Worm (Caenorhabditis elegans): ENCODE measurements around the gene F36F12.3.

F36F12.3 gene

DNA sequence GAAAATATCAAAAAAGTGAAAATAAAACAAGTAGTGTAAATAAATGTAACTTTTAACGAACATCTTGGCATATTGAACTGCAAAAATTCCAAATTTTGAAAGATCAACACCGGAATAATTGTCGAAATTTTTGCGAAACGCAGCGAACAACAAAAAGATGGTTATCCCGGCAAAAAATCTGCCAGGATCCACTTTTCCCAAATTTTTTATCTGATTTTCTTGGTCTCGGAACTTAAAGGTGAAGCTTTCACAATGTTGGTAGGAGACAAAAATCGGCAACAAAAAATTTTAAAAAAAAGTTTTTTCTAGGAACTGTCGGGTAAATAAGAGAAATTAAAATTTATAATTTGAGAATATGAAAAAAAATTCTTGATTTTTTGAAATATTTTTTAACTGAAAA lies 33.0 kb downstream of the F36F12.3 start, which contains the start of gene bgnt-1.2:
TSS of gene bgnt-1.2 (minus strand) at position 101 of the 400 bp plus-strand sequence.
- TF ChIP-seq snpc-4 (tag; optimal IDR thresholded peaks at IDR 0.05) (no peak), pha-4 (tag; optimal IDR thresholded peaks at IDR 0.05) (no peak), sea-2 (GFP tag; optimal IDR thresholded peaks at IDR 0.05) (no peak), ceh-9 (tag; optimal IDR thresholded peaks at IDR 0.05) (no peak), aly-2 (tag; optimal IDR thresholded peaks at IDR 0.05) (no peak), ama-1 (optimal IDR thresholded peaks at IDR 0.05) (no peak), eor-1 (tag; optimal IDR thresholded peaks at IDR 0.05) (no peak), nhr-67 (tag; optimal IDR thresholded peaks at IDR 0.05) (no peak), skn-1 (tag; optimal IDR thresholded peaks at IDR 0.05) (no peak), elt-2 (tag; optimal IDR thresholded peaks at IDR 0.05) (no peak), elt-1 (tag; optimal IDR thresholded peaks at IDR 0.05) (no peak), ZK546.5 (tag; optimal IDR thresholded peaks at IDR 0.05) (no peak), nhr-76 (tag; optimal IDR thresholded peaks at IDR 0.05) (no peak), R02D3.7 (tag; optimal IDR thresholded peaks at IDR 0.05) (no peak), zag-1 (tag; optimal IDR thresholded peaks at IDR 0.05) (no peak), unc-62 (GFP tag; optimal IDR thresholded peaks at IDR 0.05) (no peak), nfya-1 (tag; optimal IDR thresholded peaks at IDR 0.05; ENCODE audit: insufficient read depth) (no peak), lin-15B (tag; optimal IDR thresholded peaks at IDR 0.05) (no peak), fkh-10 (GFP tag; optimal IDR thresholded peaks at IDR 0.05) (no peak), fkh-2 (tag; optimal IDR thresholded peaks at IDR 0.05) (no peak)

DNA sequence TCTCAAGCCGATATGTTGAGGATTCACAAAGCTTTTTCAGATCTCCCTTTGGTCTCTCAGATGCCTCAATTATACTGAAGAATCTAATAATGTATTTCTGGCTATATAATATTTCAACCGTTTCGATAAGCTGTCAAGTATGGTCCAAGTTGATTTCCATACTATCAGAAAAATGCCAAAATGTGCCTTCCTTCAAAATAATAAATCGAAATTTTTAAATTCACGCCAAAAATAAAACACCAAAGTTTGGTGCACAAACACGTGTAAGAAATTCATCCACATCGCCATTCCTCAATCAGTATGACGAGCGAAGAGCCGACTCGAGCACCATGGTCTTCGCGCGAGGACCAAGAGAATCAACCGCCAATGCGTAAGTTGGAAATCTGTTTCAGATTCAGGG lies 33.9 kb downstream of the F36F12.3 start, which contains the start of gene F22F7.11:
TSS of gene F22F7.11 (plus strand) at position 301 of the 400 bp plus-strand sequence.
- TF ChIP-seq ZK546.5 (tag; optimal IDR thresholded peaks at IDR 0.05) (no peak), egl-5 (tag; optimal IDR thresholded peaks at IDR 0.05) (no peak), pqm-1 (tag; optimal IDR thresholded peaks at IDR 0.05) (no peak), nhr-23 (tag; optimal IDR thresholded peaks at IDR 0.05) (no peak), hmg-11 (tag; optimal IDR thresholded peaks at IDR 0.05) (no peak), nhr-67 (tag; optimal IDR thresholded peaks at IDR 0.05) (no peak), unc-39 (tag; optimal IDR thresholded peaks at IDR 0.05) (no peak), sea-2 (GFP tag; optimal IDR thresholded peaks at IDR 0.05) (no peak), ceh-28 (tag; optimal IDR thresholded peaks at IDR 0.05) (no peak), fos-1 (tag; optimal IDR thresholded peaks at IDR 0.05) (no peak), skn-1 (tag; optimal IDR thresholded peaks at IDR 0.05) (no peak), lin-39 (tag; optimal IDR thresholded peaks at IDR 0.05) (no peak), nhr-237 (tag; optimal IDR thresholded peaks at IDR 0.05) (no peak), eor-1 (tag; optimal IDR thresholded peaks at IDR 0.05) (no peak)

DNA sequence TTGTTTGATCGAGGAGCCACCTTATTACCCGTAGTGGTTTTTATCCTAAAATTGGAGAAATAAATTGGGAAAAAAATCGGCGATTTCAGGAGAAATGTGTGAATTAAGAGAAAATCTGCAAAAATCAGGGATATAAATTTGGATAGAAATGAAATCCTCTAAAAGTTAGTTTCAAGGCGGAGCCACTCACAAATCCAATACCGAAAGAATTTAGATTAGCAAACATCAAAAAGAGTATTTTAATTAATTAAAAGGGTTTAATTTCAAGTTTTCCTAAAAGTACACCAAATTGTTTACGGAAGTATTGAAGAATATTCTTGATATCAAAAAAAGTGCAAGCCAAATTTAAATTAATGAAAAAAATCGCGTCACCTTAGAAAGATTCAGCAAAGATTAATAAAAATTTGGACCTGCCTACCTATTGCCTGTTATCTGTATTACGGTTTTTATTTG lies 36.3 kb downstream of the F36F12.3 start, which contains the start of gene F22F7.8:
TSS of gene F22F7.8 (minus strand) at position 51 of the 453 bp plus-strand sequence.
- TF ChIP-seq jun-1 (tag; optimal IDR thresholded peaks at IDR 0.05) (no peak), eor-1 (tag; optimal IDR thresholded peaks at IDR 0.05) (no peak), nhr-77 (tag; optimal IDR thresholded peaks at IDR 0.05) (no peak), tbx-2 (tag; optimal IDR thresholded peaks at IDR 0.05) (no peak), fos-1 (tag; optimal IDR thresholded peaks at IDR 0.05) (no peak), ceh-9 (tag; optimal IDR thresholded peaks at IDR 0.05) (no peak), fkh-2 (tag; optimal IDR thresholded peaks at IDR 0.05) (no peak), fkh-10 (GFP tag; optimal IDR thresholded peaks at IDR 0.05) (no peak), ceh-28 (tag; optimal IDR thresholded peaks at IDR 0.05) (no peak), lin-39 (tag; optimal IDR thresholded peaks at IDR 0.05) (no peak), unc-39 (tag; optimal IDR thresholded peaks at IDR 0.05) (no peak), ceh-82 (tag; optimal IDR thresholded peaks at IDR 0.05) (no peak), mml-1 (tag; optimal IDR thresholded peaks at IDR 0.05) (no peak), snpc-4 (tag; optimal IDR thresholded peaks at IDR 0.05) (no peak), nhr-28 (tag; optimal IDR thresholded peaks at IDR 0.05) (no peak), nhr-25 (tag; optimal IDR thresholded peaks at IDR 0.05) (no peak), nfya-1 (tag; optimal IDR thresholded peaks at IDR 0.05; ENCODE audit: insufficient read depth) (no peak), elt-1 (tag; optimal IDR thresholded peaks at IDR 0.05) (no peak)

DNA sequence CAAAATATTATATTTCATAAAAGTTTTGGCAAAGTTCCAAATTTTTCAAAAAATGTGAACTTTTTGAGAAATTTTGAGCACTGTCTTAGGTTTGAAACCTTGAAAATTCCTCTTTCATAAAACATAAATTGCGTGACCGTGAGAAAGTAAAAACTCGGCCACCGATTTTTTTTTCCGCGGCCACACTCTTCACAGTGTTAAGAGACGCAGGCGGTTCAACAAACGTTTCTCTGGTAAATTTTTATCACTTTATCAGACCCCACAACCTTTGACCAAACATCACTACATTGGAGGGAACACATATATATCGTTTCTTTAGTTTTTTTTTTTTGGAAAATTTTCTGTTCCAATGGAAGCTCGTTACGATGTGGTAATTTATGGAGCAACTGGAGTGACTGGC lies 36.9 kb downstream of the F36F12.3 start, which contains the start of gene F22F7.2:
TSS of gene F22F7.2 (plus strand) at position 266 of the 400 bp plus-strand sequence.
- no peak for TF ChIP-seq fkh-10 (GFP tag; optimal IDR thresholded peaks at IDR 0.05)
- TF ChIP-seq elt-3 (tag; optimal IDR thresholded peaks at IDR 0.05), result no peak
- TF ChIP-seq nhr-43 (tag; optimal IDR thresholded peaks at IDR 0.05; ENCODE audit: poor library complexity, severe bottlenecking), result no peak
- no peak for TF ChIP-seq ceh-82 (tag; optimal IDR thresholded peaks at IDR 0.05)
- no peak for TF ChIP-seq lin-39 (tag; optimal IDR thresholded peaks at IDR 0.05)
- no peak for TF ChIP-seq fos-1 (tag; optimal IDR thresholded peaks at IDR 0.05)
- no peak for TF ChIP-seq lin-15B (tag; optimal IDR thresholded peaks at IDR 0.05)
- TF ChIP-seq hmg-11 (tag; optimal IDR thresholded peaks at IDR 0.05), result no peak
- TF ChIP-seq sea-2 (GFP tag; optimal IDR thresholded peaks at IDR 0.05), result no peak
- no peak for TF ChIP-seq nhr-12 (tag; optimal IDR thresholded peaks at IDR 0.05)
- no peak for TF ChIP-seq zag-1 (tag; optimal IDR thresholded peaks at IDR 0.05)
- no peak for TF ChIP-seq aly-2 (tag; optimal IDR thresholded peaks at IDR 0.05)
- TF ChIP-seq unc-39 (tag; optimal IDR thresholded peaks at IDR 0.05), result no peak
- TF ChIP-seq jun-1 (tag; optimal IDR thresholded peaks at IDR 0.05), result no peak
- no peak for TF ChIP-seq ceh-28 (tag; optimal IDR thresholded peaks at IDR 0.05)
- peak; percentile 52 for TF ChIP-seq elt-2 (tag; optimal IDR thresholded peaks at IDR 0.05)
- TF ChIP-seq mml-1 (tag; optimal IDR thresholded peaks at IDR 0.05), result no peak
- TF ChIP-seq nhr-76 (tag; optimal IDR thresholded peaks at IDR 0.05), result no peak
- peak; percentile 31 for TF ChIP-seq pqm-1 (tag; optimal IDR thresholded peaks at IDR 0.05)
- TF ChIP-seq nfya-1 (tag; optimal IDR thresholded peaks at IDR 0.05; ENCODE audit: insufficient read depth), result peak; percentile 3
- TF ChIP-seq egl-27 (tag; optimal IDR thresholded peaks at IDR 0.05), result no peak
- TF ChIP-seq nhr-23 (tag; optimal IDR thresholded peaks at IDR 0.05), result no peak
- no peak for TF ChIP-seq nhr-67 (tag; optimal IDR thresholded peaks at IDR 0.05)
